Fruit fly (Drosophila melanogaster) whole organism, prepupa: ENCODE data around the gene Pdxk.

Experiments
- CG10631 ChIP-seq: fragments of 200-800 bp; sonication (Bioruptor generic); optimal IDR thresholded peaks from 2 replicates; lab custom pipeline; 2016; ENCODE audit warnings: missing biosample characterization, missing genetic modification characterization
- CG10669 ChIP-seq: fragments of 200-800 bp; sonication (Bioruptor generic); optimal IDR thresholded peaks from 3 replicates; lab custom pipeline; 2018; ENCODE audit warnings: missing biosample characterization, mild to moderate bottlenecking, missing genetic modification characterization, moderate library complexity
- CG11762 ChIP-seq: fragments of 200-800 bp; sonication (Bioruptor generic); optimal IDR thresholded peaks from 3 replicates; lab custom pipeline; 2016; ENCODE audit warnings: missing biosample characterization, missing genetic modification characterization; ENCODE audit not compliant: insufficient read depth
- CG11902 ChIP-seq: fragments of 200-800 bp; sonication (Bioruptor generic); optimal IDR thresholded peaks from 3 replicates; lab custom pipeline; 2016; ENCODE audit warnings: missing biosample characterization, missing genetic modification characterization
- CG15336 ChIP-seq: fragments of 200-800 bp; sonication (Bioruptor generic); IDR thresholded peaks from 2 replicates; pipeline ENCODE4 v1.3.6; 2022; ENCODE audit warnings: missing biosample characterization, missing genetic modification characterization
- CG1621 ChIP-seq: fragments of 200-800 bp; sonication (Bioruptor generic); optimal IDR thresholded peaks from 3 replicates; lab custom pipeline; 2018; ENCODE audit warnings: missing biosample characterization, mild to moderate bottlenecking, missing genetic modification characterization
- CG16779 ChIP-seq: fragments of 200-800 bp; sonication (Bioruptor generic); optimal IDR thresholded peaks from 3 replicates; lab custom pipeline; 2017; ENCODE audit warnings: missing biosample characterization, mild to moderate bottlenecking, missing genetic modification characterization
- CG32006 ChIP-seq: fragments of 200-800 bp; sonication (Bioruptor generic); optimal IDR thresholded peaks from 3 replicates; lab custom pipeline; 2017; ENCODE audit warnings: missing biosample characterization, mild to moderate bottlenecking, missing genetic modification characterization
- CG6163 ChIP-seq: fragments of 200-800 bp; sonication (Bioruptor generic); IDR thresholded peaks from 3 replicates; pipeline ENCODE4 v1.3.6; 2022; ENCODE audit warnings: missing biosample characterization, missing genetic modification characterization
- CG6276 ChIP-seq: fragments of 200-800 bp; sonication (Bioruptor generic); optimal IDR thresholded peaks from 2 replicates; lab custom pipeline; 2017; ENCODE audit warnings: missing biosample characterization, mild to moderate bottlenecking, missing genetic modification characterization
- CG6808 ChIP-seq: fragments of 200-800 bp; sonication (Bioruptor generic); optimal IDR thresholded peaks from 3 replicates; lab custom pipeline; 2017; ENCODE audit warnings: missing biosample characterization, missing genetic modification characterization, mild to moderate bottlenecking, moderate library complexity, missing genetic modification reagents
- CG6854 ChIP-seq: fragments of 200-800 bp; sonication (Bioruptor generic); optimal IDR thresholded peaks from 2 replicates; lab custom pipeline; 2017; ENCODE audit warnings: missing biosample characterization, mild to moderate bottlenecking, missing genetic modification characterization
- CG7368 ChIP-seq: fragments of 200-800 bp; sonication (Bioruptor generic); optimal IDR thresholded peaks from 3 replicates; lab custom pipeline; 2016; ENCODE audit warnings: missing biosample characterization, missing genetic modification characterization
- CG8119 ChIP-seq: fragments of 200-800 bp; sonication (Bioruptor generic); IDR thresholded peaks from 3 replicates; pipeline ENCODE4 v1.3.6; 2022; ENCODE audit warnings: missing biosample characterization, missing genetic modification characterization
- CG8632 ChIP-seq: fragments of 200-800 bp; sonication (Bioruptor generic); optimal IDR thresholded peaks from 3 replicates; lab custom pipeline; 2016; ENCODE audit warnings: missing biosample characterization, missing genetic modification characterization
- Eip75B ChIP-seq: fragments of 200-800 bp; sonication (Bioruptor generic); optimal IDR thresholded peaks from 3 replicates; lab custom pipeline; 2016; ENCODE audit warnings: missing biosample characterization, missing genetic modification characterization
- Eip78C ChIP-seq: fragments of 200-800 bp; sonication (Bioruptor generic); peaks from one replicate; lab custom pipeline; 2016; ENCODE audit warnings: missing biosample characterization, missing genetic modification characterization
- Eip93F ChIP-seq: fragments of 200-800 bp; sonication (Bioruptor generic); optimal IDR thresholded peaks from 2 replicates; lab custom pipeline; 2016; ENCODE audit warnings: missing biosample characterization, mild to moderate bottlenecking, missing genetic modification characterization
- Gug ChIP-seq: fragments of 200-800 bp; sonication (Bioruptor generic); IDR thresholded peaks from 2 replicates; pipeline ENCODE4 v1.3.6; 2022; ENCODE audit warnings: missing biosample characterization, missing genetic modification characterization
- Hr39 ChIP-seq: fragments of 200-800 bp; sonication (Bioruptor generic); optimal IDR thresholded peaks from 2 replicates; lab custom pipeline; 2016; ENCODE audit warnings: missing biosample characterization, missing genetic modification characterization
- Hr4 ChIP-seq: fragments of 200-800 bp; sonication (Bioruptor generic); optimal IDR thresholded peaks from 3 replicates; lab custom pipeline; 2016; ENCODE audit warnings: missing biosample characterization, missing genetic modification characterization
- Lpt ChIP-seq: fragments of 200-800 bp; sonication (Bioruptor generic); optimal IDR thresholded peaks from 3 replicates; lab custom pipeline; 2016; ENCODE audit warnings: missing biosample characterization, missing genetic modification characterization
- Met ChIP-seq: fragments of 200-800 bp; sonication (Bioruptor generic); optimal IDR thresholded peaks from 3 replicates; lab custom pipeline; 2016; ENCODE audit warnings: missing biosample characterization, missing genetic modification characterization
- OdsH ChIP-seq: fragments of 200-800 bp; sonication (Bioruptor generic); optimal IDR thresholded peaks from 3 replicates; lab custom pipeline; 2016; ENCODE audit warnings: missing biosample characterization, missing genetic modification characterization
- Smox ChIP-seq: fragments of 200-800 bp; sonication (Bioruptor generic); optimal IDR thresholded peaks from 3 replicates; lab custom pipeline; 2016; ENCODE audit warnings: missing biosample characterization, missing genetic modification characterization
- Sox102F ChIP-seq: fragments of 200-800 bp; sonication (Bioruptor generic); optimal IDR thresholded peaks from 2 replicates; lab custom pipeline; 2016; ENCODE audit warnings: missing biosample characterization, mild to moderate bottlenecking, missing genetic modification characterization
- Sox14 ChIP-seq: fragments of 200-800 bp; sonication (Bioruptor generic); optimal IDR thresholded peaks from 3 replicates; lab custom pipeline; 2016; ENCODE audit warnings: missing biosample characterization, missing genetic modification characterization
- achi ChIP-seq: fragments of 200-800 bp; sonication (Bioruptor generic); optimal IDR thresholded peaks from 3 replicates; lab custom pipeline; 2016; ENCODE audit warnings: missing biosample characterization, missing genetic modification characterization
- acj6 ChIP-seq: fragments of 200-800 bp; sonication (Bioruptor generic); optimal IDR thresholded peaks from 3 replicates; lab custom pipeline; 2016; ENCODE audit warnings: missing biosample characterization, missing genetic modification characterization
- cyc ChIP-seq: fragments of 200-800 bp; sonication (Bioruptor generic); optimal IDR thresholded peaks from 3 replicates; lab custom pipeline; 2016; ENCODE audit warnings: missing biosample characterization, missing genetic modification characterization
- dsx ChIP-seq: fragments of 200-800 bp; optimal IDR thresholded peaks from 3 replicates; lab custom pipeline; 2019; ENCODE audit warnings: missing biosample characterization, mild to moderate bottlenecking, missing genetic modification characterization, moderate library complexity; ENCODE audit not compliant: poor library complexity, severe bottlenecking
- eg ChIP-seq: fragments of 200-800 bp; sonication (Bioruptor generic); IDR thresholded peaks from 3 replicates; pipeline ENCODE4 v1.3.6; 2022; ENCODE audit warnings: missing biosample characterization, missing genetic modification characterization
- esn ChIP-seq: fragments of 200-800 bp; sonication (Bioruptor generic); optimal IDR thresholded peaks from 2 replicates; lab custom pipeline; 2016; ENCODE audit warnings: missing biosample characterization, mild to moderate bottlenecking, missing genetic modification characterization, moderate library complexity
- fd59A ChIP-seq: fragments of 200-800 bp; sonication (Bioruptor generic); optimal IDR thresholded peaks from 2 replicates; lab custom pipeline; 2017; ENCODE audit warnings: missing biosample characterization, mild to moderate bottlenecking, missing genetic modification characterization, missing genetic modification reagents
- fd85E ChIP-seq: fragments of 200-800 bp; sonication (Bioruptor generic); optimal IDR thresholded peaks from 3 replicates; lab custom pipeline; 2016; ENCODE audit warnings: missing biosample characterization, missing genetic modification characterization
- fkh ChIP-seq: fragments of 200-800 bp; sonication (Bioruptor generic); optimal IDR thresholded peaks from 3 replicates; lab custom pipeline; 2017; ENCODE audit warnings: missing biosample characterization, mild to moderate bottlenecking, missing genetic modification characterization, moderate library complexity
- lz ChIP-seq: fragments of 200-800 bp; sonication (Bioruptor generic); optimal IDR thresholded peaks from 3 replicates; lab custom pipeline; 2016; ENCODE audit warnings: missing biosample characterization, missing genetic modification characterization
- pdm3 ChIP-seq: fragments of 200-800 bp; sonication (Bioruptor generic); optimal IDR thresholded peaks from 3 replicates; lab custom pipeline; 2016; ENCODE audit warnings: missing biosample characterization, missing genetic modification characterization
- spab ChIP-seq: fragments of 200-800 bp; sonication (Bioruptor generic); optimal IDR thresholded peaks from 2 replicates; lab custom pipeline; 2017; ENCODE audit warnings: missing biosample characterization, mild to moderate bottlenecking, missing genetic modification characterization, missing genetic modification reagents
- ss ChIP-seq, 2 experiments: fragments of 200-800 bp; sonication (Bioruptor generic); optimal IDR thresholded peaks; 2 replicates in 1 of 2; 3 replicates in 1 of 2; lab custom pipeline; 2017 to 2018; ENCODE audit warnings: mild to moderate bottlenecking in 2 of 2, missing biosample characterization in 2 of 2, missing genetic modification characterization in 2 of 2, moderate library complexity in 1 of 2
- svp ChIP-seq: fragments of 200-800 bp; sonication (Bioruptor generic); peaks from one replicate; lab custom pipeline; 2016; ENCODE audit warnings: missing biosample characterization, missing genetic modification characterization
- topi ChIP-seq: fragments of 200-800 bp; sonication (Bioruptor generic); optimal IDR thresholded peaks from 3 replicates; lab custom pipeline; 2016; ENCODE audit warnings: missing biosample characterization, missing genetic modification characterization
- vri ChIP-seq: fragments of 200-800 bp; sonication (Bioruptor generic); optimal IDR thresholded peaks from 3 replicates; lab custom pipeline; 2016; ENCODE audit warnings: missing biosample characterization, mild to moderate bottlenecking, missing genetic modification characterization

The Pdxk gene

DNA sequence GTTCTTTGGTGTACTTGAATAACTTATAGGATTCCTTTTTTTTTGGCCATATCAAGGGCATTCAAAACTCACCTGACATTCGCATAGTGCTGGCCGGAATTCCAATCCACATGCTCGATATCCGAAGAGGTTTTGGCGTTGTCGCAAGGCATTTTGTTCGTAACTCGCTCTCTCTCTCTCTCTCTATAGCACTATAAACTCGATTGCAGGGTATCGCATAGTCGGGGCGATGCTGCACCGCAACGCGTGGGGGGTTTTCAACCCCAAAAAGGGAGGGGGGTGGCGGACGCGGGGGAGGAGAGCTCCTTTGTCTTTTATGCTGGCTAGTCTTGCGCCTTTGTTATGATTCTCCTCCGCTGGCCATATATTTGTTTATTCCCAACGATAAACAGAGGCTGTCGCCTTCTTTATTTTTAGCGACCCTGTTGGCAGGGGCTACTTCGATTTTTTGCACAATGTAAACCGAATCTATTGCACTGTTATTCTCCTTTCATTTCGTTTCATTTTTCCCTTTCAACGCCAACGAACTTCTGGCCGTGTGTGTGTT, 38.4 kb downstream of the Pdxk start (continued):
- TF ChIP-seq Smox (no peak), lz (GFP tag; lab: Kevin White, UChicago) (no peak), CG15336 (no peak), Hr4 (no peak), CG11902 (peak; percentile 3), eg (GFP tag; lab: Robert Waterston, UW) (no peak; the same call in 1 of the 3 replicates), CG6163 (peak; percentile 31; the same call in 1 of the 3 replicates), CG8632 (GFP tag; lab: Kevin White, UChicago) (no peak), CG6276 (GFP tag; lab: Kevin White, UChicago) (no peak), CG7368 (GFP tag; lab: Kevin White, UChicago) (peak; percentile 11), CG10631 (GFP tag; lab: Kevin White, UChicago) (no peak), Lpt (GFP tag; lab: Kevin White, UChicago) (no peak), Eip75B (no peak)

DNA sequence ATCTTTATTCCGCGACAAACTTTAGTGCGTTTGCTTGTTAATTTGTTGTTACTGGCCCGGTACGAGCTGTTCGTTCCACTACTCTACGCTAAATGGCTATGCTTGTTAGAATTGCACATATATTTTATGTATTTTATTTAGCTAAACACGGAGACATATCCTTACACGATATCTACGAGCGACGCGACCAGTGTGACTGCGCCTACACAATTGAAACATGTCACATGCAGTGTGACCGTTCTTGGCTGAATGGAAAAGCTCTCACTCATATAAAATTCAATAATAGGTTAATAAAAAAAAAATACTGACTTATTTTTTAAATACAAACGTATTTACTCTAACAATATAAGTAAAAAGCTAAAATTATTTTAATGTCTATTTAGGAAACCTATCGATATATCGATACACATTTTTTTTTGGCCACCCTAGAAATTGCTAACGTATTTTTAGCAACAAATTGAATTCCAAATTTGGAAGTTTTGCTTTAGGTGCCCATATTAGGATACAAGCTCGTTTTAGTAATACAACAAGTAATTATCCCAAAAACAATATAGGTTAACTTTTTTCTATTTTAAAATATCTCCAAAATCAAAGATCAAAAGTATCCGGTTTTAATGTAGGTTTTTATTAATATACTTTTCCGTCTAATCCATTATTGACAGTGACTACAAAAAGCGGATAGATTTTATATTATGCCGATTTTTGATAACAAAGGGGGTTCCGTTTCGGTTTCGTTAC, 39.1 kb downstream of the Pdxk start, which contains the start of gene CG4080:
Gene CG4080, minus strand, starts transcription at position 215 of the 738 bp plus-strand sequence.
- TF ChIP-seq pdm3 (GFP tag; lab: Kevin White, UChicago) (no peak), CG10669 (no peak), vri (GFP tag; lab: Kevin White, UChicago) (peak; percentile 40), Eip93F (GFP tag; lab: Kevin White, UChicago) (peak; percentile 61), CG8119 (no peak), achi (peak; percentile 5), Eip78C (GFP tag; lab: Kevin White, UChicago) (peak; percentile 79), fd59A (GFP tag; lab: Kevin White, UChicago) (no peak), ss (GFP tag; optimal IDR thresholded peaks at IDR 0.05; lab: Kevin White, UChicago) (peak in 1 of 2 experiments; percentile 10), spab (no peak), Smox (no peak), OdsH (GFP tag; lab: Kevin White, UChicago) (no peak), Sox14 (GFP tag; lab: Kevin White, UChicago) (peak; percentile 21), esn (peak; percentile 61), fd85E (GFP tag; lab: Kevin White, UChicago) (no peak), CG8632 (GFP tag; lab: Kevin White, UChicago) (peak; percentile 26), Eip75B (peak; percentile 7), CG32006 (GFP tag; lab: Kevin White, UChicago) (no peak), svp (GFP tag; lab: Kevin White, UChicago) (peak; percentile 59), Sox102F (GFP tag; lab: Kevin White, UChicago) (peak; percentile 64), fkh (GFP tag; lab: Kevin White, UChicago) (peak; percentile 82), acj6 (GFP tag; lab: Kevin White, UChicago) (peak; percentile 8), lz (GFP tag; lab: Kevin White, UChicago) (peak; percentile 37), CG6808 (GFP tag; lab: Kevin White, UChicago) (no peak), Hr39 (no peak), CG6854 (GFP tag; lab: Kevin White, UChicago) (peak; percentile 9), Gug (GFP tag; lab: Robert Waterston, UW) (no peak), cyc (peak; percentile 31), Met (peak; percentile 64), CG11762 (GFP tag; lab: Kevin White, UChicago) (no peak), CG15336 (no peak), CG16779 (tag; lab: Kevin White, UChicago) (peak; percentile 43), topi (GFP tag; lab: Kevin White, UChicago) (peak; percentile 46), CG1621 (tag; lab: Kevin White, UChicago) (peak; percentile 30), dsx (GFP tag; lab: Kevin White, UChicago) (peak; percentile 48), CG10631 (GFP tag; lab: Kevin White, UChicago) (no peak)
